Fruit fly (Drosophila melanogaster) whole organism, adult: ENCODE results near the gene Hrd3.

Source experiments
- CG12768 ChIP-seq: fragments of 200-800 bp; sonication (Bioruptor generic); optimal IDR thresholded peaks from 2 replicates; lab custom pipeline; 2017; ENCODE audit warnings: missing biosample characterization, missing genetic modification characterization, mild to moderate bottlenecking, moderate library complexity, missing genetic modification reagents
- CG33017 ChIP-seq: fragments of 200-800 bp; sonication (Bioruptor generic); optimal IDR thresholded peaks from 2 replicates; lab custom pipeline; 2018; ENCODE audit warnings: missing biosample characterization, mild to moderate bottlenecking, missing genetic modification characterization, moderate library complexity
- CG7101 ChIP-seq: fragments of 200-800 bp; sonication (Bioruptor generic); optimal IDR thresholded peaks from 2 replicates; lab custom pipeline; 2018; ENCODE audit warnings: missing biosample characterization, mild to moderate bottlenecking, missing genetic modification characterization, moderate library complexity
- Clk ChIP-seq: fragments of 200-800 bp; sonication (Bioruptor generic); optimal IDR thresholded peaks from 2 replicates; lab custom pipeline; 2017; ENCODE audit warnings: missing biosample characterization, missing genetic modification characterization
- Crg-1 ChIP-seq: fragments of 200-800 bp; sonication (Bioruptor generic); optimal IDR thresholded peaks from 2 replicates; lab custom pipeline; 2016; ENCODE audit warnings: missing biosample characterization, missing genetic modification characterization
- cnc ChIP-seq, 2 experiments: fragments of >200 bp; optimal IDR thresholded peaks; 2 replicates each; lab custom pipeline; 2017
- tj ChIP-seq: fragments of 200-800 bp; sonication (Bioruptor generic); optimal IDR thresholded peaks from 3 replicates; lab custom pipeline; 2017; ENCODE audit warnings: missing biosample characterization, mild to moderate bottlenecking, missing genetic modification characterization, moderate library complexity

DNA sequence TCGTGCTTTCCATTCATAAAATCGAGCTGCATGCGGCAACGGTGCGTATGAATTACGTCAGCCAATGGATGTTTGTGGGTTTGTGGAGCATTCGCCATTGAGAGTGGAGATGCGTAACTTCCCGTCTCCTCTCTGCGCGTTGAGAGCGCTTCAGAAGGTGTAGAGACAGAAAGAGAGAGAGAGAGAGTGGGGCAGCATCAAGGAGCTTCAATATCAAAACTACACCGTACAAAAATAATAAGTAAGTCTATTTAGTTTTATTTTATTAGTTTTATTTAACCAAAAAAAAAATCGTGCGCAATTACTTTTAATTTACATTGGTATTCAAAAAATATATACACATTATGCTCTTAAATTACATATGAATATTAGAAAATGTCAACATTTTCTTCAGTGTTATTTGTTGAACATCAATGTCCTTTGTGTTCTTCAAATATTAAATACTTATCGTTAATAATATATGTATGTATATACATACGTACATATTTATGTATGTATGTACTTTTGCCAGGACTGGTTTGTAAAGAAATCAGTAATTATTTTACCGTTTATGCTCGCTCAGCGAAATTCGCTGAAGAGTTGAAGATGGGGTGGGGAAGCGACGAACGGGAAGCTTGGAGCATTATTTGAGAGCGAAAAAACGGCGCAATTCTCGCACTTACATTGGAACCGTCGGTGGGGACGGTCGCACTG is 35.5 kb downstream of the Hrd3 start, which contains the start of gene CG10365:
- peak; percentile 78 for TF ChIP-seq CG7101 (tag; lab: Kevin White, UChicago)
- TF ChIP-seq cnc (optimal IDR thresholded peaks at IDR 0.05; lab: Kevin White, UChicago): no peak
- TF ChIP-seq Crg-1 (GFP tag; lab: Kevin White, UChicago): no peak
- peak; percentile 83 for TF ChIP-seq CG33017 (tag; lab: Kevin White, UChicago)
- no peak for TF ChIP-seq Clk (GFP tag; lab: Kevin White, UChicago)
- no peak for TF ChIP-seq CG12768 (GFP tag; lab: Kevin White, UChicago)
- TF ChIP-seq tj (GFP tag; lab: Kevin White, UChicago): peak; percentile 98
